Worm (Caenorhabditis elegans): ENCODE results near the gene Y53G8B.1.
A peak's percentile ranks its signal among the peaks of the same experiment; 100 is the strongest.

ce11 chrIII:3112001-3112400 is 17.1 kb upstream of the Y53G8B.1 start:
- TF ChIP-seq pbrm-1 (GFP tag; IDR thresholded peaks at IDR 0.05) (peak; percentile 66), chd-7 (tag; optimal IDR thresholded peaks at IDR 0.05) (no peak), somi-1 (GFP tag; optimal IDR thresholded peaks at IDR 0.05) (no peak), Y56A3A.18 (GFP tag; IDR thresholded peaks at IDR 0.05) (no peak), rec-8 (tag; optimal IDR thresholded peaks at IDR 0.05) (peak in 1 of 2 experiments; percentile 55), T07F8.4 (tag; optimal IDR thresholded peaks at IDR 0.05) (no peak), unc-62 (GFP tag; optimal IDR thresholded peaks at IDR 0.05) (no peak), die-1 (tag; optimal IDR thresholded peaks at IDR 0.05) (peak; percentile 54), hlh-26 (GFP tag; conservative IDR thresholded peaks at IDR 0.05) (no peak), zfh-2 (GFP tag; conservative IDR thresholded peaks at IDR 0.05) (no peak)
